Worm (Caenorhabditis elegans) whole organism, L1 larva: ENCODE results near the gene C27F2.7.

Source experiments
- C34B4.2 ChIP-seq: sonication (generic microtip); optimal IDR thresholded peaks from 2 replicates; lab custom pipeline; 2017; ENCODE audit warnings: mild to moderate bottlenecking, missing genetic modification characterization, missing compliant biosample characterization
- aly-2 ChIP-seq: fragments of 150-350 bp; optimal IDR thresholded peaks from 2 replicates; lab custom pipeline; 2014; ENCODE audit warnings: missing biosample characterization, missing genetic modification characterization
- elt-3 ChIP-seq, 6 experiments: fragments of 150-350 bp in 1 of 6; sonication (generic microtip); optimal IDR thresholded peaks; 2 replicates each; lab custom pipeline; 2017 to 2018; ENCODE audit warnings: missing biosample characterization in 6 of 6, missing genetic modification characterization in 6 of 6, inconsistent platforms in 1 of 6
- fos-1 ChIP-seq: fragments of 150-350 bp; optimal IDR thresholded peaks from 2 replicates; lab custom pipeline; 2014; ENCODE audit warnings: missing biosample characterization, missing genetic modification characterization
- lin-15B ChIP-seq: fragments of 150-350 bp; sonication (generic microtip); optimal IDR thresholded peaks from 3 replicates; lab custom pipeline; 2014; ENCODE audit warnings: missing biosample characterization, missing genetic modification characterization
- lir-3 ChIP-seq: sonication (generic microtip); optimal IDR thresholded peaks from 2 replicates; lab custom pipeline; 2016; ENCODE audit warnings: mild to moderate bottlenecking, missing genetic modification characterization, moderate library complexity, missing compliant biosample characterization; ENCODE audit not compliant: poor library complexity
- mep-1 ChIP-seq: fragments of 150-350 bp; optimal IDR thresholded peaks from 2 replicates; lab custom pipeline; 2014; ENCODE audit warnings: missing biosample characterization, missing genetic modification characterization

- TF ChIP-seq lin-15B: no peak
- TF ChIP-seq aly-2 (tag; lab: Kevin White, UChicago): no peak
- no peak for TF ChIP-seq C34B4.2
- no peak for TF ChIP-seq elt-3 (tag; optimal IDR thresholded peaks at IDR 0.05; lab: Kevin White, UChicago)
- TF ChIP-seq mep-1: no peak
- no peak for TF ChIP-seq lir-3
- TF ChIP-seq fos-1: no peak
Measured at ce11 chrIII:4983961-4984360, 333 bp downstream of the C27F2.7 start.
